Worm (Caenorhabditis elegans): ENCODE data around the gene far-1.

- TF ChIP-seq pha-4 (tag; optimal IDR thresholded peaks at IDR 0.05): no peak
- no peak for TF ChIP-seq blmp-1 (tag; optimal IDR thresholded peaks at IDR 0.05)
These were observed 29.3 kb upstream of the far-1 start for ce11 chrIII:9110270-9110669.

Data from whole organism, mixed stage, embryonic.